Fruit fly (Drosophila melanogaster): ENCODE measurements around the gene CG3330.
A peak's percentile ranks its signal among the peaks of the same experiment; 100 is the strongest.

The CG3330 gene

DNA sequence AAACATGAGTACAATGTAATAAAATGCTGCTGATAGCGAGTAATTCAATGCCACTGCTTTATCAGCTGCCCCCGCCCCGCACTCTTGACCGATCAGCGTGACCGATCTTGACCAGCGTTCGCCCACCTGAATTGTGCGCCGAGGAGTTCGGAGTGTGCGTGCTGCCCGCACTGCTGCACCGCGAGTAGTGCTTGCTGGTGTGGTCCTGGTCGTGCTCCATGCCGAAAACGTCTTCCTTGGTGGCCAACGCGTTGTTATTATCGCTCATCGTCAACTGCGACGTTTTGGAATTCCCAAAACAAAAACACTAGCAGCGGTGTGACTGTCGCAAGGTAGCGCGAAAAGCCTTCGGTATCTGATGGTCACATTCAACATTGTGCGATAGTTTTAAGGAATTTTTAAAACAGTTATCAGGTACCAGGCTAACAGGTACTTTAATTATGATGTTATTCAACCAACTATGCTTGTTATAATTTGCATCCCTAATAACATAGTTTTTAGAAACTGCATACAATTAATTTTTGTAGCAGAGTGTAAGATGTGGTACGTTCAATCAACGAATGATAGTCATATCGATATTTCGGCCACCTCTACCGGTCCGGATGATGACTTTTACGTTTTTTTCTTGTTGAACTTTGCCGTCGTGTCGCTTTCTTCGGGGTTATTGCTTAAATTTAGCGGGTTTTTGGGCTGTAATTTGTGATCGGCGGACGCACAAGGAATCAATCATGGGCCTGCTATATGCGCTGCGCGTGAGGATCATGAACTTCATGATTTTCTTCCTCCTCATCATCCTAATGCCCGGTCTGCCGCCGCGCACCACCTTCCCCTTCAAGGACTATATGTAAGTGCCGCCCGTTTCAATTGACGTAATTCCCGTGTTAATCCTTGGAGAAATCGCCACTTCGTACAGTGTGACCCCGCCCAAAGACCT lies 42.2 kb downstream of the CG3330 start, which contains the start of the genes bigmax and Hmu (continued):
- peak; percentile 1 for TF ChIP-seq pfk (GFP tag; optimal IDR thresholded peaks at IDR 0.05)
- no peak for TF ChIP-seq Tbp (GFP tag; optimal IDR thresholded peaks at IDR 0.05)
- peak; percentile 70 for TF ChIP-seq Nf-YC (tag; optimal IDR thresholded peaks at IDR 0.05)
- peak; percentile 84 for TF ChIP-seq CG18476 (GFP tag; optimal IDR thresholded peaks at IDR 0.05)
- peak; percentile 15; the same call in 1 of the 2 replicates for TF ChIP-seq dimm (GFP tag; IDR thresholded peaks at IDR 0.05)
- peak; percentile 55; the same call in 1 of the 2 replicates for TF ChIP-seq CG42726 (GFP tag; IDR thresholded peaks at IDR 0.05; ENCODE audit: partially characterized antibody)
- peak; percentile 81 for TF ChIP-seq zfh1 (GFP tag; IDR thresholded peaks at IDR 0.05)
- peak; percentile 59 for TF ChIP-seq CG6854 (GFP tag; optimal IDR thresholded peaks at IDR 0.05)
- TF ChIP-seq sens (GFP tag) = peak; percentile 94
- no peak for TF ChIP-seq ham (GFP tag; IDR thresholded peaks at IDR 0.05)
- TF ChIP-seq CG4404 (GFP tag; IDR thresholded peaks at IDR 0.05) = peak; percentile 63
- TF ChIP-seq CG12659 (GFP tag; optimal IDR thresholded peaks at IDR 0.05) = peak; percentile 91
- TF ChIP-seq CG8944 (GFP tag; optimal IDR thresholded peaks at IDR 0.05) = peak; percentile 92
- peak in 1 of 3 experiments; percentile 70 for TF ChIP-seq lola (GFP tag; optimal IDR thresholded peaks at IDR 0.05)
- TF ChIP-seq CG9797 (GFP tag; optimal IDR thresholded peaks at IDR 0.05) = peak; percentile 95
- no peak; the same call in 1 of the 2 replicates for TF ChIP-seq CG5953 (GFP tag; IDR thresholded peaks at IDR 0.05)
- TF ChIP-seq gsb-n (tag; optimal IDR thresholded peaks at IDR 0.05) = peak; percentile 62
- peak; percentile 71 for TF ChIP-seq Fer2 (tag; optimal IDR thresholded peaks at IDR 0.05)
- TF ChIP-seq tgo (GFP tag; IDR thresholded peaks at IDR 0.05) = peak; percentile 75
- peak; percentile 63; the same call in 1 of the 2 replicates for TF ChIP-seq CG1024 (GFP tag; IDR thresholded peaks at IDR 0.05)
- peak; percentile 65 for TF ChIP-seq CG8765 (GFP tag; IDR thresholded peaks at IDR 0.05)
- TF ChIP-seq sob (GFP tag; IDR thresholded peaks at IDR 0.05) = peak; percentile 87
- TF ChIP-seq CG16813 (GFP tag; IDR thresholded peaks at IDR 0.05; ENCODE audit: partially characterized antibody) = peak; percentile 95
- peak; percentile 65 for TF ChIP-seq CG30431 (GFP tag; optimal IDR thresholded peaks at IDR 0.05)
- TF ChIP-seq Ssrp (tag; optimal IDR thresholded peaks at IDR 0.05) = peak; percentile 70
- no peak for TF ChIP-seq TFAM (GFP tag; optimal IDR thresholded peaks at IDR 0.05)
- TF ChIP-seq CG14050 (GFP tag; IDR thresholded peaks at IDR 0.05) = peak; percentile 76
- peak; percentile 80 for TF ChIP-seq Camta (GFP tag; optimal IDR thresholded peaks at IDR 0.05)
- TF ChIP-seq B-H2 (GFP tag; optimal IDR thresholded peaks at IDR 0.05) = peak; percentile 76
- TF ChIP-seq CG9932 (GFP tag; IDR thresholded peaks at IDR 0.05) = peak; percentile 93
- TF ChIP-seq slp2 (GFP tag; optimal IDR thresholded peaks at IDR 0.05) = peak; percentile 73
- peak; percentile 82 to 85 for TF ChIP-seq Pdp1 (GFP tag; optimal IDR thresholded peaks at IDR 0.05)
- TF ChIP-seq CG34224 (GFP tag; IDR thresholded peaks at IDR 0.05; ENCODE audit: partially characterized antibody) = peak; percentile 94
- TF ChIP-seq CG2875 (GFP tag; optimal IDR thresholded peaks at IDR 0.05) = no peak
- peak; percentile 6 for TF ChIP-seq CG15011 (GFP tag; optimal IDR thresholded peaks at IDR 0.05)
- TF ChIP-seq yki (optimal IDR thresholded peaks at IDR 0.05) = no peak
- TF ChIP-seq h (optimal IDR thresholded peaks at IDR 0.05) = no peak
- peak; percentile 90 for TF ChIP-seq Hmr (GFP tag; optimal IDR thresholded peaks at IDR 0.05)
- peak; percentile 7 for TF ChIP-seq jing (GFP tag; optimal IDR thresholded peaks at IDR 0.05)
- peak; percentile 91 for TF ChIP-seq CG7987 (GFP tag; optimal IDR thresholded peaks at IDR 0.05)
- peak; percentile 88 for TF ChIP-seq CG14710 (tag; optimal IDR thresholded peaks at IDR 0.05)
- peak; percentile 92 to 93 for TF ChIP-seq dpn (GFP tag; optimal IDR thresholded peaks at IDR 0.05)
- peak; percentile 81 for TF ChIP-seq ssp (GFP tag; IDR thresholded peaks at IDR 0.05)
- TF ChIP-seq nau (GFP tag; optimal IDR thresholded peaks at IDR 0.05) = peak; percentile 62
- peak; percentile 86 for TF ChIP-seq Ets97D (GFP tag; optimal IDR thresholded peaks at IDR 0.05)
- peak; percentile 4 for TF ChIP-seq cato (GFP tag; optimal IDR thresholded peaks at IDR 0.05; ENCODE audit: borderline replicate concordance)
- TF ChIP-seq CG32767 (GFP tag; IDR thresholded peaks at IDR 0.05) = peak; percentile 69
- peak; percentile 65; the same call in 2 of the 3 replicates for TF ChIP-seq CG3726 (GFP tag; IDR thresholded peaks at IDR 0.05)

Measured in whole organism, embryonic.